Fruit fly (Drosophila melanogaster): ENCODE data around the gene Kap-alpha1.
A peak's percentile ranks its signal among the peaks of the same experiment; 100 is the strongest.

The Kap-alpha1 gene

DNA sequence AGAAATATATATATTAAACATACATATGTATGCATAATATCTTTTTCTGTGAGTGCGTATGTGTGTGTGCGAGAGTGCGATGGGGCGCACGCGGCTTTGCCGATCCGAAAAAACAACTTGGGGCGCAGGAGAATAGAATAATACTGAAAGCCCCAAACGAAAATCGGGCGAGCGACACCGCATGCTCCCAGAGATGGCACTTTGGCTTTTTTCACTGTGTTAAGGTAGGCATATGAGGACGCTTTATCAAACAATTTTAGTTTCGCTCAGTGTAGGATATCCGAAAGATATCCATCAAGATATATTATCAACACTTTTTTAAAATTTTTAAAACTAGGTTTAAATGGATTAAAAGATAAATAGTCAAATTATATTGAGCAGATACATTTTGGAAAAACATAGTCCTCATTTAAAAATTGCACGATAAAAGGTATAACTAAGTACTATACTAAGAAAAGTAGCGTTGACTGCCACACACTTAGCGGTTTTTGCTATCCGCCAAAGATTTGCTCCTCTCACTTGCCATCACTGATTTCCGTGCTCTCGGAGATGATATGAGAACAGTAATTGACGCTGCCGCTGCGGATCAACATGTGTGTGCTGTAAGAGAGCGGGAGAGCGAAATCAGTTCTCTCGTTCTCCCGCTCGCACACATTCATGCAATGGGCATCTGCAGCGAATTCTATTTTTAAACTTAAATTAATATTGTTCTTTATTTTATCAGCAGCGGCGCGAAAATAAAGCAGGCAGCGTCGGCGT lies 15.9 kb upstream of the Kap-alpha1 start (continued):
- TF ChIP-seq zfh2 (GFP tag; optimal IDR thresholded peaks at IDR 0.05), result peak; percentile 70
- TF ChIP-seq Atf3 (GFP tag; optimal IDR thresholded peaks at IDR 0.05), result peak; percentile 54
- peak; percentile 77 for TF ChIP-seq CG18262 (tag; optimal IDR thresholded peaks at IDR 0.05)
- TF ChIP-seq CG34376 (GFP tag; optimal IDR thresholded peaks at IDR 0.05), result peak; percentile 29
- TF ChIP-seq NC2α (GFP tag; optimal IDR thresholded peaks at IDR 0.05), result peak; percentile 6
- TF ChIP-seq E2f1 (GFP tag; IDR thresholded peaks at IDR 0.05), result peak; percentile 38
- peak; percentile 15 for TF ChIP-seq CG18764 (GFP tag; optimal IDR thresholded peaks at IDR 0.05)
- TF ChIP-seq Vsx1 (GFP tag; optimal IDR thresholded peaks at IDR 0.05), result no peak
- peak; percentile 70 for TF ChIP-seq ind (GFP tag; optimal IDR thresholded peaks at IDR 0.05)
- TF ChIP-seq CG12769 (tag; optimal IDR thresholded peaks at IDR 0.05), result peak; percentile 9
- no peak; the same call in 2 of the 3 replicates for TF ChIP-seq CG34224 (GFP tag; IDR thresholded peaks at IDR 0.05; ENCODE audit: partially characterized antibody)
- no peak for TF ChIP-seq sens-2 (GFP tag; IDR thresholded peaks at IDR 0.05)
- peak; percentile 80 for TF ChIP-seq CG10543 (GFP tag; optimal IDR thresholded peaks at IDR 0.05)
- peak; percentile 26 for TF ChIP-seq Dad (GFP tag; optimal IDR thresholded peaks at IDR 0.05)
- TF ChIP-seq CG3847 (GFP tag; IDR thresholded peaks at IDR 0.05), result peak; percentile 47
- peak; percentile 55 for TF ChIP-seq ssp (GFP tag; IDR thresholded peaks at IDR 0.05)
- no peak; the same call in 1 of the 2 replicates for TF ChIP-seq vvl (GFP tag; IDR thresholded peaks at IDR 0.05)
- no peak for TF ChIP-seq zen (tag; optimal IDR thresholded peaks at IDR 0.05)
- peak; percentile 69 for TF ChIP-seq dm (GFP tag; optimal IDR thresholded peaks at IDR 0.05)
- peak; percentile 77 for TF ChIP-seq CG7556 (GFP tag; optimal IDR thresholded peaks at IDR 0.05)
- TF ChIP-seq ab (GFP tag; optimal IDR thresholded peaks at IDR 0.05), result peak; percentile 15
- TF ChIP-seq dysf (GFP tag; IDR thresholded peaks at IDR 0.05), result peak; percentile 46; the same call in 2 of the 3 replicates
- peak; percentile 47 for TF ChIP-seq Sox102F (GFP tag; optimal IDR thresholded peaks at IDR 0.05)
- TF ChIP-seq lov (optimal IDR thresholded peaks at IDR 0.05), result no peak
- TF ChIP-seq lov (GFP tag; IDR thresholded peaks at IDR 0.05), result no peak
- no peak for TF ChIP-seq dan (GFP tag; IDR thresholded peaks at IDR 0.05)
- TF ChIP-seq C15 (GFP tag; IDR thresholded peaks at IDR 0.05), result no peak
- TF ChIP-seq sug (tag; optimal IDR thresholded peaks at IDR 0.05), result peak; percentile 24
- peak; percentile 22 for TF ChIP-seq Myb (GFP tag; optimal IDR thresholded peaks at IDR 0.05)
- no peak for TF ChIP-seq nom (GFP tag; optimal IDR thresholded peaks at IDR 0.05)
- peak; percentile 71 for TF ChIP-seq CG16815 (GFP tag; optimal IDR thresholded peaks at IDR 0.05)
- peak; percentile 73 for TF ChIP-seq Hmr (GFP tag; optimal IDR thresholded peaks at IDR 0.05)
- no peak for TF ChIP-seq CG2129 (GFP tag; IDR thresholded peaks at IDR 0.05; ENCODE audit: partially characterized antibody)
- TF ChIP-seq rib (GFP tag; IDR thresholded peaks at IDR 0.05), result peak; percentile 11
- no peak for TF ChIP-seq CG10431 (GFP tag; optimal IDR thresholded peaks at IDR 0.05)
- no peak for TF ChIP-seq eyg (GFP tag; optimal IDR thresholded peaks at IDR 0.05)
- TF ChIP-seq CG18599 (GFP tag; optimal IDR thresholded peaks at IDR 0.05), result peak; percentile 64
- TF ChIP-seq peb (GFP tag; IDR thresholded peaks at IDR 0.05), result no peak
- TF ChIP-seq exex (tag; optimal IDR thresholded peaks at IDR 0.05), result no peak
- no peak for TF ChIP-seq YL-1 (GFP tag; optimal IDR thresholded peaks at IDR 0.05)
- TF ChIP-seq nau (GFP tag; optimal IDR thresholded peaks at IDR 0.05), result peak; percentile 3
- no peak for TF ChIP-seq stwl (tag; optimal IDR thresholded peaks at IDR 0.05)
- peak; percentile 74 for TF ChIP-seq CG8290 (GFP tag; optimal IDR thresholded peaks at IDR 0.05)
- TF ChIP-seq CG8290 (tag; optimal IDR thresholded peaks at IDR 0.05), result peak; percentile 29 to 31
- no peak for TF ChIP-seq CTCF (GFP tag; optimal IDR thresholded peaks at IDR 0.05)
- no peak for TF ChIP-seq CG7963 (GFP tag; IDR thresholded peaks at IDR 0.05; ENCODE audit: partially characterized antibody)
- TF ChIP-seq crol (GFP tag; IDR thresholded peaks at IDR 0.05), result no peak
- TF ChIP-seq Atf-2 (GFP tag; optimal IDR thresholded peaks at IDR 0.05), result peak; percentile 69
- TF ChIP-seq Bdp1 (GFP tag; optimal IDR thresholded peaks at IDR 0.05), result peak; percentile 40
- no peak for TF ChIP-seq dati (GFP tag; IDR thresholded peaks at IDR 0.05)
- TF ChIP-seq CG42726 (GFP tag; IDR thresholded peaks at IDR 0.05; ENCODE audit: partially characterized antibody), result no peak

Data from whole organism, embryonic.